Worm (Caenorhabditis elegans) whole organism, L1 larva: Measurements from ENCODE around the gene sdz-10.

Experiments used
- F16B12.6 ChIP-seq: fragments of 150-350 bp; optimal IDR thresholded peaks from 2 replicates; lab custom pipeline; 2014; ENCODE audit warnings: missing biosample characterization, missing genetic modification characterization
- alr-1 ChIP-seq: fragments of 200-800 bp; sonication (Bioruptor generic); optimal IDR thresholded peaks from 2 replicates; lab custom pipeline; 2018; ENCODE audit warnings: borderline replicate concordance, mild to moderate bottlenecking, missing genetic modification characterization, missing compliant biosample characterization
- aly-2 ChIP-seq: fragments of 150-350 bp; optimal IDR thresholded peaks from 2 replicates; lab custom pipeline; 2014; ENCODE audit warnings: missing biosample characterization, missing genetic modification characterization
- ama-1 ChIP-seq: fragments of 150-350 bp; optimal IDR thresholded peaks from 2 replicates; lab custom pipeline; 2014
- ceh-63 ChIP-seq: fragments of 200-800 bp; sonication (Bioruptor generic); optimal IDR thresholded peaks from 2 replicates; lab custom pipeline; 2018; ENCODE audit warnings: mild to moderate bottlenecking, missing genetic modification characterization, missing compliant biosample characterization
- ceh-82 ChIP-seq, 3 experiments: fragments of 150-350 bp in 1 of 3; sonication (generic microtip) in 2 of 3; optimal IDR thresholded peaks; 2 replicates each; lab custom pipeline; 2014 to 2017; ENCODE audit warnings: missing biosample characterization in 3 of 3, missing genetic modification characterization in 3 of 3
- ceh-88 ChIP-seq: fragments of 200-800 bp; sonication (Bioruptor generic); IDR thresholded peaks from 2 replicates; pipeline ENCODE4 v1.3.6; 2022; ENCODE audit warnings: missing genetic modification characterization, missing compliant biosample characterization
- ces-1 ChIP-seq: fragments of 150-350 bp; optimal IDR thresholded peaks from 2 replicates; lab custom pipeline; 2014; ENCODE audit warnings: missing biosample characterization, missing genetic modification reagents, missing genetic modification characterization
- dpl-1 ChIP-seq, 3 experiments: fragments of 150-350 bp in 2 of 3; sonication (generic microtip) in 1 of 3; optimal IDR thresholded peaks; 2 replicates each; lab custom pipeline; 2014 to 2017; ENCODE audit warnings: missing biosample characterization in 3 of 3, missing genetic modification characterization in 3 of 3, missing genetic modification reagents in 3 of 3
- efl-1 ChIP-seq, 4 experiments: fragments of 150-350 bp; optimal IDR thresholded peaks in 3 of 4; peaks in 1 of 4; 1 replicate in 1 of 4; 2 replicates in 3 of 4; lab custom pipeline; 2014; ENCODE audit warnings: missing biosample characterization in 2 of 4, missing genetic modification characterization in 2 of 4, missing genetic modification reagents in 2 of 4
- egl-13 ChIP-seq: sonication (generic microtip); optimal IDR thresholded peaks from 2 replicates; lab custom pipeline; 2016; ENCODE audit warnings: missing genotype, missing genetic modification reagents, missing genetic modification characterization, missing compliant biosample characterization
- elt-3 ChIP-seq, 6 experiments: fragments of 150-350 bp in 1 of 6; sonication (generic microtip); optimal IDR thresholded peaks; 2 replicates each; lab custom pipeline; 2017 to 2018; ENCODE audit warnings: missing biosample characterization in 6 of 6, missing genetic modification characterization in 6 of 6, inconsistent platforms in 1 of 6
- fkh-10 ChIP-seq: sonication (generic microtip); optimal IDR thresholded peaks from 2 replicates; lab custom pipeline; 2017; ENCODE audit warnings: missing biosample characterization, missing genetic modification reagents, missing genetic modification characterization
- fkh-4 ChIP-seq: sonication (generic microtip); optimal IDR thresholded peaks from 2 replicates; lab custom pipeline; 2016; ENCODE audit warnings: missing compliant biosample characterization, missing genetic modification characterization, borderline replicate concordance
- fkh-8 ChIP-seq: sonication (generic microtip); optimal IDR thresholded peaks from 2 replicates; lab custom pipeline; 2016; ENCODE audit warnings: mild to moderate bottlenecking, missing genetic modification characterization, missing compliant biosample characterization
- fos-1 ChIP-seq: fragments of 150-350 bp; optimal IDR thresholded peaks from 2 replicates; lab custom pipeline; 2014; ENCODE audit warnings: missing biosample characterization, missing genetic modification characterization
- grh-1 ChIP-seq: fragments of 200-800 bp; sonication (Bioruptor generic); IDR thresholded peaks from 2 replicates; pipeline ENCODE4 v1.3.6; 2022; ENCODE audit warnings: missing genetic modification reagents, missing genetic modification characterization, missing compliant biosample characterization
- isw-1 ChIP-seq: fragments of 200-800 bp; sonication (Bioruptor generic); IDR thresholded peaks from 2 replicates; pipeline ENCODE4 v1.3.6; 2022; ENCODE audit warnings: missing genetic modification characterization, missing compliant biosample characterization
- jun-1 ChIP-seq: fragments of 150-350 bp; optimal IDR thresholded peaks from 2 replicates; lab custom pipeline; 2014; ENCODE audit warnings: missing biosample characterization, missing genetic modification reagents, missing genetic modification characterization
- lin-15B ChIP-seq: fragments of 150-350 bp; sonication (generic microtip); optimal IDR thresholded peaks from 3 replicates; lab custom pipeline; 2014; ENCODE audit warnings: missing biosample characterization, missing genetic modification characterization
- mdl-1 ChIP-seq, 2 experiments: fragments of 150-350 bp; optimal IDR thresholded peaks; 2 replicates each; lab custom pipeline; 2014 to 2017; ENCODE audit warnings: missing biosample characterization in 2 of 2, missing genetic modification characterization in 2 of 2, inconsistent platforms in 1 of 2
- mep-1 ChIP-seq: fragments of 150-350 bp; optimal IDR thresholded peaks from 2 replicates; lab custom pipeline; 2014; ENCODE audit warnings: missing biosample characterization, missing genetic modification characterization
- nhr-12 ChIP-seq: sonication (generic microtip); optimal IDR thresholded peaks from 2 replicates; lab custom pipeline; 2017; ENCODE audit warnings: missing biosample characterization, missing genetic modification characterization
- nhr-19 ChIP-seq: fragments of 200-800 bp; sonication (Bioruptor generic); conservative IDR thresholded peaks from 2 replicates; pipeline ENCODE4 v1.3.6; 2022; ENCODE audit warnings: missing genetic modification characterization, missing compliant biosample characterization
- nhr-47 ChIP-seq: sonication (generic microtip); optimal IDR thresholded peaks from 2 replicates; lab custom pipeline; 2016; ENCODE audit warnings: mild to moderate bottlenecking, missing genetic modification characterization, moderate library complexity, missing compliant biosample characterization
- pax-3 ChIP-seq: fragments of 200-800 bp; sonication (Bioruptor generic); optimal IDR thresholded peaks from 2 replicates; lab custom pipeline; 2018; ENCODE audit warnings: mild to moderate bottlenecking, missing genetic modification characterization, moderate library complexity, missing compliant biosample characterization
- pqm-1 ChIP-seq: sonication (generic microtip); optimal IDR thresholded peaks from 3 replicates; lab custom pipeline; 2017; ENCODE audit warnings: missing biosample characterization, missing genetic modification characterization
- snu-23 ChIP-seq: sonication (generic microtip); optimal IDR thresholded peaks from 2 replicates; lab custom pipeline; 2016; ENCODE audit warnings: missing genetic modification characterization, missing compliant biosample characterization
- tbx-2 ChIP-seq: sonication (generic microtip); optimal IDR thresholded peaks from 2 replicates; lab custom pipeline; 2016; ENCODE audit warnings: missing genetic modification characterization, missing compliant biosample characterization
- unc-130 ChIP-seq: fragments of 150-350 bp; optimal IDR thresholded peaks from 2 replicates; lab custom pipeline; 2017; ENCODE audit warnings: missing biosample characterization, missing genetic modification characterization, inconsistent platforms
- unc-62 ChIP-seq: fragments of 150-350 bp; optimal IDR thresholded peaks from 2 replicates; lab custom pipeline; 2014; ENCODE audit warnings: missing biosample characterization, missing genetic modification reagents, missing genetic modification characterization
- unc-86 ChIP-seq: sonication (generic microtip); optimal IDR thresholded peaks from 2 replicates; lab custom pipeline; 2016; ENCODE audit warnings: missing genetic modification characterization, missing compliant biosample characterization
- xbp-1 ChIP-seq: sonication (generic microtip); optimal IDR thresholded peaks from 2 replicates; lab custom pipeline; 2016; ENCODE audit warnings: missing genetic modification characterization, missing compliant biosample characterization
- zag-1 ChIP-seq: fragments of 150-350 bp; optimal IDR thresholded peaks from 2 replicates; lab custom pipeline; 2014; ENCODE audit warnings: missing biosample characterization, missing genetic modification characterization

sdz-10 gene

ce11 chrII:2785787-2786186, 13.7 kb upstream of the sdz-10 start:
- TF ChIP-seq efl-1 (optimal IDR thresholded peaks at IDR 0.05; lab: Kevin White, UChicago) (no peak), efl-1 (GFP tag; optimal IDR thresholded peaks at IDR 0.05 in 1 of 2; lab: Kevin White, UChicago) (peak in 1 of 2 experiments; percentile 49), mdl-1 (tag; optimal IDR thresholded peaks at IDR 0.05; lab: Kevin White, UChicago) (no peak)

ce11 chrII:2783380-2783779, 11.3 kb upstream of the sdz-10 start:
- no peak for TF ChIP-seq egl-13 (tag; lab: Kevin White, UChicago)
- no peak for TF ChIP-seq pax-3
- no peak for TF ChIP-seq ceh-88
- TF ChIP-seq fos-1 (tag; lab: Kevin White, UChicago): no peak
- no peak for TF ChIP-seq alr-1
- no peak for TF ChIP-seq nhr-19 (GFP tag; lab: Robert Waterston, UW)
- TF ChIP-seq fkh-4: no peak
- no peak for TF ChIP-seq grh-1
- no peak for TF ChIP-seq nhr-12 (tag; lab: Kevin White, UChicago)
- TF ChIP-seq mdl-1 (tag; optimal IDR thresholded peaks at IDR 0.05; lab: Kevin White, UChicago): no peak
- no peak for TF ChIP-seq unc-86
- TF ChIP-seq pqm-1 (tag; lab: Kevin White, UChicago): no peak

ce11 chrII:2781355-2781754, 9.3 kb upstream of the sdz-10 start, which contains the start of gene F08D12.2:
F08D12.2 (plus strand) TSS chrII:2781655.
- TF ChIP-seq ceh-82 (tag; optimal IDR thresholded peaks at IDR 0.05; lab: Kevin White, UChicago) (no peak), zag-1 (no peak), nhr-47 (tag; lab: Kevin White, UChicago) (no peak), xbp-1 (tag; lab: Kevin White, UChicago) (no peak), jun-1 (no peak)

ce11 chrII:2780804-2781203, 8.7 kb upstream of the sdz-10 start:
- TF ChIP-seq nhr-12 (tag; lab: Kevin White, UChicago): no peak
- TF ChIP-seq F16B12.6 (tag; lab: Kevin White, UChicago): no peak
- no peak for TF ChIP-seq fkh-10 (GFP tag; lab: Kevin White, UChicago)
- no peak for TF ChIP-seq dpl-1 (GFP tag; optimal IDR thresholded peaks at IDR 0.05; lab: Kevin White, UChicago)
- no peak for TF ChIP-seq ceh-88
- no peak for TF ChIP-seq tbx-2 (tag; lab: Kevin White, UChicago)
- no peak for TF ChIP-seq aly-2 (tag; lab: Kevin White, UChicago)
- no peak for TF ChIP-seq unc-130 (tag; lab: Kevin White, UChicago)
- no peak for TF ChIP-seq mep-1 (tag; lab: Kevin White, UChicago)
- TF ChIP-seq grh-1: no peak
- no peak for TF ChIP-seq lin-15B
- TF ChIP-seq ceh-63: no peak

ce11 chrII:2779253-2779652, 7.2 kb upstream of the sdz-10 start, which contains the start of gene F08D12.3:
F08D12.3 (plus strand) TSS chrII:2779553.
- no peak for TF ChIP-seq snu-23 (GFP tag; lab: Kevin White, UChicago)
- no peak for TF ChIP-seq elt-3 (tag; optimal IDR thresholded peaks at IDR 0.05; lab: Kevin White, UChicago)
- TF ChIP-seq isw-1: no peak
- no peak for TF ChIP-seq mep-1 (tag; lab: Kevin White, UChicago)
- TF ChIP-seq ama-1 (lab: Kevin White, UChicago): no peak
- TF ChIP-seq fkh-8: no peak
- TF ChIP-seq unc-62: no peak
- TF ChIP-seq ces-1 (GFP tag; lab: Kevin White, UChicago): no peak
- no peak for TF ChIP-seq dpl-1 (GFP tag; optimal IDR thresholded peaks at IDR 0.05; lab: Kevin White, UChicago)
- no peak for TF ChIP-seq efl-1 (optimal IDR thresholded peaks at IDR 0.05; lab: Kevin White, UChicago)
- no peak for TF ChIP-seq efl-1 (GFP tag; optimal IDR thresholded peaks at IDR 0.05 in 1 of 2; lab: Kevin White, UChicago)
- TF ChIP-seq, all 84 proteins: peak for 0
